Worm (Caenorhabditis elegans): ENCODE results near the gene fbxc-24.

The fbxc-24 gene

ce11 chrII:915780-916179, 6.3 kb upstream of the fbxc-24 start, which contains the start of gene fbxc-29:
fbxc-29 (plus strand) TSS chrII:916080.
- TF ChIP-seq unc-62 (GFP tag; optimal IDR thresholded peaks at IDR 0.05), result no peak

DNA sequence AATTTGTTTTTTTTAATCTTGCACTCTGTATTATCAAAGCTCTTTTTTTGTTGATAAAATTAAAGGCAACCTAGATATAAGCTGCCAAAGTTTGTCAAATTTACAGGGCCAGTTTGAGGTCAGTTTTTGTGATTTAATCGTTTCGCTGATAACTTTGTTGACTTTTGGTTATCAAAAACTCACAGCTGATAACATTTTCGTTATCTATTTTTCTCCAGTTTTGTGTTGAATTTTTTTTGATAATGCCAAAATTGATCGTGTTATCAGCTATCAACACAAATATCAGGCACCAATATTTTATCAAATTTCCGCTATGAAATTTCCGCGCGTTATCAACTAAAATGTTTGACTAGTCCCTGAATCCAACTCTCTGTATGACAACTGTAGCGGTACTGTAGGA, 5.8 kb upstream of the fbxc-24 start:
- no peak for TF ChIP-seq unc-62 (GFP tag; optimal IDR thresholded peaks at IDR 0.05)

- TF ChIP-seq unc-62 (GFP tag; optimal IDR thresholded peaks at IDR 0.05), result no peak
Observed at ce11 chrII:913222-913722, 3.8 kb upstream of the fbxc-24 start, which contains the start of gene fbxc-33. fbxc-33 (plus strand) TSS chrII:913672.

DNA sequence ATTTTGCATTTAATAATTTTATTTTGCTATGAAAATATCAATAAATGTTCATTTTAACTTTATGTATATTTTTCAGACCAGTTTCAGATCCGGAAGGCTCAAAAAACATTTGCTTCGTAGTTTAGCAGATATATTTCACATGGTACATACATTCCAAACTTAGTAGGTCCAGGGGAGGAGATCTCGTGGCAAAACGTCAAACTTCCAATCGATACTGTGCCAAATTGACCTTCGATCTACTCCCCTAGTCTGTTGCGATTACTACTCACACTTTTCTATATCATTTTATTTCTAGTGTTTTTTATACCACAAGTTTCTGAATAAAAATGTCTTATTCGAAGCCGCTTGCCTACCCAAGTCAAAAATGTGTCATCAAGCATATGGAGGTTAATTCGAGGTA, 2.2 kb upstream of the fbxc-24 start, which contains the start of gene fbxc-31:
fbxc-31 (plus strand) TSS at position 301 of the 400 bp plus-strand sequence.
- TF ChIP-seq unc-62 (GFP tag; optimal IDR thresholded peaks at IDR 0.05), result no peak

DNA sequence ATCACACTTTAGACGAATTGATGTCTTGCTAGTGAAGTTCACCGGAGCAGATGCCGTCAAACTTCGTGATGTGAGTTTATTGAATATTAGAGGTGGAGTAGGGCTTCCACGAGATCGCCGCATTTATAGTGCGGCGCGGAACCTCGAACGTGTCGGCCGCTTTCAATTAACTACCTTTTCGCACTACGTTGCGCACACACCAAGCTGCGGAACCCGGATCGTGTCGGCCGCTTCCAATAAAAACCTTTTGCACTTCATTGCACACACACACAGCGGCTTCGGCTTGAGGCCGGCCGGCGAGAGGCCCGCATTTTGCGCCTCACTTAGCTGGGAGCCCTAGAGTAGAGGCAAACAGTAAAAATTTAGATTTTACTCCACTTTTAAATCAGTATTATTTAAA, 4.1 kb downstream of the fbxc-24 start:
- TF ChIP-seq unc-62 (GFP tag; optimal IDR thresholded peaks at IDR 0.05), result no peak

ce11 chrII:901632-902031, 7.8 kb downstream of the fbxc-24 start, which contains the start of gene T07D3.2:
T07D3.2 (plus strand) TSS chrII:901932.
- no peak for TF ChIP-seq unc-62 (GFP tag; optimal IDR thresholded peaks at IDR 0.05)

DNA sequence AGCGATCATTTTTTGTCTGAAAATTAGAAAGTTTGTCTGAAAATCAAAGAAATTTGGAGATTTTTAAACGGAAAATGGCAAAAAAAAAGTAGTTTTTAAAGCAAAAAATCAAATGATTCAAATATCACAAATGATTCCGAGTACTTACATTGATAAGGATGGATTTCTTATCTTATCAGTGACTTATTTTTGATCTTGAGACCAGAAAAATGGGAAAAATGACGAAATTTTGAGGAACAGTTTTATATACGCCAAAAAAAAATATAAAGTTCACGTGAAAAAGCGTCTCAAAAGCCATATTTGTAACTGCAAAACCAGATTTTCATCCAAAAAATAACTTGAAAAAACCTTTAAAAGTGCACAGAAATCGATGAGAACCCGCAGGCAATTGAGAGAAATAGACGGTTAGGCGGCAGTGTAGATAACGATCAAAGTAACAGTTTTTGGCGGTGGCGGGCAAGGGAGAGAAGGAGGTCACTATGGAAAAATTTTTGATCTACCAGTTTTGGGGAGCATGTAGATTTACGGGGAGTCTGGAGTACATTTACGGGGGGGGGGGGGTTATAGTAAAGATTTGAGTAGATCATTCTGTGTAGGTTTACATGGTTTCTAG, 8.6 kb downstream of the fbxc-24 start, which contains the start of gene T07D3.9:
T07D3.9 (minus strand) TSS at position 194 of the 613 bp plus-strand sequence.
- no peak for TF ChIP-seq unc-62 (GFP tag; optimal IDR thresholded peaks at IDR 0.05)

DNA sequence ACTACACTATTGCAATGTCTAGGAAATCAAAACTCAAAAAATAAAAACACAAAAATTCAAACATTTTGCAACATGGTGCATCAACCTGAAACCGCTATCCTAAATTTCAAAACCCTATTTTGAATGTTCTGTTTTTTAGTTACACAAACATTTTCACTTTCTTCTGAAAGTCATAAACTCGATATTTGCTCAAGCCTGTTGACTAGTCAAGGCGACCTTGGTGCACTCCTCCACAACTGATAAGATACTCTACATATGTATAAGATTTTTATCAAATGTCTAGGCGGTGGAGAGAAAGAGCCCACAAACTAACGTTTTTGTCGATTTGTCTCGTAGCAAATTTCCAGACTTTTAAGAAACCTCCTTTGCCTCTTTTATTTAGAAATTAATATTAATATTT, 21.4 kb downstream of the fbxc-24 start, which contains the start of gene T07D3.4:
T07D3.4 (plus strand) TSS at position 286 of the 400 bp plus-strand sequence.
- no peak for TF ChIP-seq unc-62 (GFP tag; optimal IDR thresholded peaks at IDR 0.05)

DNA sequence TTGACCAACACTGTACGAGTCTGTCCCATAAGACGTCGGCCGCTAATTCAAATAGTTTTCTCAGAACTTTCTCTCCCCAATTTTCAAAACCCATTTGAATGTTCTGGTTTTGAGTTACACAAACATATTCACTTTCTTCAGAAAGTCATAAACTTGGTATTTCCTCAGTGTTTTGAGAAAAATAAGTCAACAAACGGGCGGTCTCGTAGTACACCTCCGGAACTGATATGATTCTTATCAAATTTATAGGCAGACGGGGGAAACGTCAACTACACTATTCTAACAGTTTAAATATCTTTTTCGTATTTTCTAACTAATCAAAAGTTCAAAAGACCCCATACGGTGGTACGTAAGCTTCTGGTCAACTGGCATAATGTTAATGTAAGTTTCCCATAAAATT, 25.2 kb downstream of the fbxc-24 start:
- no peak for TF ChIP-seq unc-62 (GFP tag; optimal IDR thresholded peaks at IDR 0.05)

DNA sequence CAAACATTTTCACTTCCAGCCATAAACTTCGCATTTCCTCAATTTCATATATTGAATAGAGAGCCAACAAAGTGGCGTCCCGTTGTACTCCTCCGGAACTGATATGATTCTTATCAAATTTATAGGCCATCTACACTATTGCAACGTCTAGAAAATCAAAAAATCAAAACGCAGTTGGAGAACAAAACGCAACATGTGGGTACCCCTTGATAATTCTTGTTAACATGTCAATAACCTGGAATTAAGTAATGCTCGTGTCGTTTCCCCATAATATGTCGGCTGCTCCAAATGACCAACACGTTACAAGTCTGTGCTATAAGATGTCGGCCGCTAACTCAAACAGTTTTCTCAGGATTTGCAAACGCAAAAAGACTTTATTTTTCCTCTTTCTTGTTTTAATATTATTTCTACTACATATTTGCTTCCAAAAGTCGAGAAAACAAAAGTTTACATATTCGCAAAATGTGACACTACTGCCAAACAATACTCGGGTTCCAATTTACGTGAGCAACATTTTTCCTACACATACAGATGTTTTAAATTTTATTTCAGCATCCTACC, 28.7 kb downstream of the fbxc-24 start:
- no peak for TF ChIP-seq unc-62 (GFP tag; optimal IDR thresholded peaks at IDR 0.05)

ce11 chrII:875739-876138, 33.7 kb downstream of the fbxc-24 start:
- TF ChIP-seq unc-62 (GFP tag; optimal IDR thresholded peaks at IDR 0.05), result no peak

ce11 chrII:872993-873787, 36.3 kb downstream of the fbxc-24 start, which contains the start of gene alg-2:
alg-2 (plus strand) TSS chrII:873212.
- no peak for TF ChIP-seq unc-62 (GFP tag; optimal IDR thresholded peaks at IDR 0.05)

DNA sequence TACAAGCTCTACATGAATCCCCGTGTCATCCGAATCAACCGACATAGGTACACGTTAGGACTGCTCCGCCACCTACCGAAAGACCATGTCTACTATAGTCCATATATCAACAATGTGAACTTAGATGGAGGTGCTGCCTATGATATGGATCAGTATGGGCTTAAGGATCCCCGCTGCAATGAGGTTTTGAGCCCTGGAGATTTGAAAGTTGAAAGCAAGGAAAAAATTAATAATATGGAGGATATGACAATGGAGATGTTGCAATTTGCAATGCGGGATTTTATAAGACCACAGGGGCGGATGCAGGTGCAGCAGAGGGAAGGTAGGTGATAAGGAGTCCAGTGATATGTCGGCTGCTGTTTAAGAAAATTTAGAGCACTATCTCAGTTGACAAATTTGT, 40.1 kb downstream of the fbxc-24 start:
- TF ChIP-seq unc-62 (GFP tag; optimal IDR thresholded peaks at IDR 0.05), result no peak

ce11 chrII:868240-868864, 41.1 kb downstream of the fbxc-24 start, which contains the start of gene fbxc-51:
fbxc-51 (plus strand) TSS chrII:868814.
- TF ChIP-seq unc-62 (GFP tag; optimal IDR thresholded peaks at IDR 0.05), result no peak

- no peak for TF ChIP-seq unc-62 (GFP tag; optimal IDR thresholded peaks at IDR 0.05)
Observed at ce11 chrII:866801-867200, 42.7 kb downstream of the fbxc-24 start, which contains the start of gene Y46B2A.3. Y46B2A.3 (minus strand) TSS chrII:866901.

ce11 chrII:861564-861963, 47.9 kb downstream of the fbxc-24 start, which contains the start of gene Y46B2A.4:
Y46B2A.4 (plus strand) TSS chrII:861864.
- TF ChIP-seq unc-62 (GFP tag; optimal IDR thresholded peaks at IDR 0.05), result no peak

All from whole organism, dauer.